Fruit fly (Drosophila melanogaster) whole organism, wandering third instar larva: Measurements from ENCODE around the gene CG32639.
A peak's percentile ranks its signal among the peaks of the same experiment; 100 is the strongest.

Experiments
- Abd-B ChIP-seq: fragments of >200 bp; optimal IDR thresholded peaks from 2 replicates; lab custom pipeline; 2017; ENCODE audit warnings: missing biosample characterization, missing genetic modification characterization
- OdsH ChIP-seq: fragments of 200-800 bp; sonication (Bioruptor generic); optimal IDR thresholded peaks from 2 replicates; lab custom pipeline; 2016; ENCODE audit warnings: missing biosample characterization, mild to moderate bottlenecking, missing genetic modification characterization
- Rel ChIP-seq, 2 experiments: fragments of 200-800 bp; sonication (Bioruptor generic) in 1 of 2; optimal IDR thresholded peaks; 2 replicates in 1 of 2; 3 replicates in 1 of 2; lab custom pipeline; 2016 to 2019; ENCODE audit warnings: mild to moderate bottlenecking in 2 of 2, missing biosample characterization in 2 of 2, missing genetic modification characterization in 2 of 2, moderate library complexity in 1 of 2
- br ChIP-seq: fragments of 200-800 bp; sonication (Bioruptor generic); optimal IDR thresholded peaks from 2 replicates; lab custom pipeline; 2016; ENCODE audit warnings: missing biosample characterization, missing genetic modification characterization
- dmrt93B ChIP-seq: fragments of 200-800 bp; sonication (Bioruptor generic); optimal IDR thresholded peaks from 2 replicates; lab custom pipeline; 2018; ENCODE audit warnings: missing biosample characterization, mild to moderate bottlenecking, missing genetic modification characterization

DNA sequence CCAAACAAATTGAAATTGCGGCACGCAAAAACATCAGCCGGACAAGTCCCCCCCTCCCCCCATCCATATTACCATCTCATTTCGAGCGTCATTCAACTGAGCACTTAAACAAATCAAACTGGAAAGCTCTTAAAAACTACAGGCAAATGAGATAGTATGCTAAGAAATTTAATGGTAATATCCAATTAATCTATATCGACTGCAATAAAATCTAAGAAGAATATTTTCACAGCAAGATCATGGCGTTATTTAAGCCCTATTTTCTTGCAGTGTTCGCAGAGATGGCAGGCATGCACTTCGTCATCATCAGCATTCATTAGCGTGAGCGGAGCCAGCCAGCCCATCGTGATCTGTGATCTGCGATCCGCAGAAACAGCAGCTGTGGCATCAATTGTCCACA lies 8.1 kb upstream of the CG32639 start:
- TF ChIP-seq Abd-B (GFP tag; lab: Kevin White, UChicago): no peak
- no peak for TF ChIP-seq Rel (GFP tag; optimal IDR thresholded peaks at IDR 0.05; lab: Kevin White, UChicago)
- TF ChIP-seq Rel (tag; optimal IDR thresholded peaks at IDR 0.05; lab: Kevin White, UChicago): no peak
- TF ChIP-seq br (GFP tag; lab: Kevin White, UChicago): peak; percentile 65
- TF ChIP-seq OdsH (GFP tag; lab: Kevin White, UChicago): peak; percentile 59
- peak; percentile 32 for TF ChIP-seq dmrt93B (GFP tag; lab: Kevin White, UChicago)
